Worm (Caenorhabditis elegans): ENCODE results near the gene Y32B12B.1.

The Y32B12B.1 gene

ce11 chrV:16539666-16540065 is 2.9 kb downstream of the Y32B12B.1 start:
- TF ChIP-seq M03D4.4 (tag; optimal IDR thresholded peaks at IDR 0.05) = no peak
- TF ChIP-seq nhr-76 (tag; optimal IDR thresholded peaks at IDR 0.05) = no peak
- TF ChIP-seq ztf-11 (tag; optimal IDR thresholded peaks at IDR 0.05) = no peak
- no peak for TF ChIP-seq lsy-2 (tag; optimal IDR thresholded peaks at IDR 0.05)

- TF ChIP-seq lsy-2 (tag; optimal IDR thresholded peaks at IDR 0.05) = no peak
- TF ChIP-seq ceh-39 (tag; optimal IDR thresholded peaks at IDR 0.05) = no peak
- TF ChIP-seq cnd-1 (tag; optimal IDR thresholded peaks at IDR 0.05) = no peak
- no peak for TF ChIP-seq ceh-43 (GFP tag; optimal IDR thresholded peaks at IDR 0.05)
- no peak for TF ChIP-seq mab-5 (tag; optimal IDR thresholded peaks at IDR 0.05)
- no peak for TF ChIP-seq zip-8 (tag; optimal IDR thresholded peaks at IDR 0.05)
- TF ChIP-seq ztf-11 (tag; optimal IDR thresholded peaks at IDR 0.05) = no peak
- TF ChIP-seq pha-4 (tag; optimal IDR thresholded peaks at IDR 0.05) = no peak
- TF ChIP-seq mls-2 (tag; optimal IDR thresholded peaks at IDR 0.05) = no peak
- TF ChIP-seq snpc-4 (tag; optimal IDR thresholded peaks at IDR 0.05) = no peak
- no peak for TF ChIP-seq nhr-76 (tag; optimal IDR thresholded peaks at IDR 0.05)
- no peak for TF ChIP-seq sptf-1 (tag; optimal IDR thresholded peaks at IDR 0.05)
- no peak for TF ChIP-seq ceh-83 (GFP tag; optimal IDR thresholded peaks at IDR 0.05)
- no peak for TF ChIP-seq hlh-1 (tag; optimal IDR thresholded peaks at IDR 0.05)
- no peak for TF ChIP-seq nhr-12 (tag; optimal IDR thresholded peaks at IDR 0.05)
- TF ChIP-seq elt-3 (tag; optimal IDR thresholded peaks at IDR 0.05) = no peak
- no peak for TF ChIP-seq unc-62 (GFP tag; optimal IDR thresholded peaks at IDR 0.05)
- TF ChIP-seq M03D4.4 (tag; optimal IDR thresholded peaks at IDR 0.05) = no peak
Observed at ce11 chrV:16540657-16541056, 3.9 kb downstream of the Y32B12B.1 start.

- TF ChIP-seq bed-3 (GFP tag; optimal IDR thresholded peaks at IDR 0.05) = no peak
Observed at ce11 chrV:16550680-16551079, 13.9 kb downstream of the Y32B12B.1 start, which contains the start of gene srbc-65. Gene srbc-65 (plus strand): TSS chrV:16550980.

- TF ChIP-seq M03D4.4 (tag; optimal IDR thresholded peaks at IDR 0.05) (peak; percentile 4), sptf-1 (tag; optimal IDR thresholded peaks at IDR 0.05) (peak; percentile 67), mls-2 (tag; optimal IDR thresholded peaks at IDR 0.05) (peak; percentile 13), ceh-83 (GFP tag; optimal IDR thresholded peaks at IDR 0.05) (peak; percentile 21), bed-3 (GFP tag; optimal IDR thresholded peaks at IDR 0.05) (peak; percentile 29), drap-1 (GFP tag; optimal IDR thresholded peaks at IDR 0.05) (peak; percentile 46), unc-39 (tag; optimal IDR thresholded peaks at IDR 0.05) (no peak), ceh-39 (tag; optimal IDR thresholded peaks at IDR 0.05) (no peak), lin-32 (GFP tag; optimal IDR thresholded peaks at IDR 0.05) (peak; percentile 64), nhr-2 (tag; optimal IDR thresholded peaks at IDR 0.05) (no peak), cnd-1 (tag; optimal IDR thresholded peaks at IDR 0.05) (peak; percentile 65), zip-8 (tag; optimal IDR thresholded peaks at IDR 0.05) (no peak), sem-2 (GFP tag; optimal IDR thresholded peaks at IDR 0.05) (peak; percentile 5)
Observed at ce11 chrV:16552929-16553328, 16.1 kb downstream of the Y32B12B.1 start, which contains the start of gene Y32B12B.4. Gene Y32B12B.4 (plus strand): TSS chrV:16553327.

- TF ChIP-seq hlh-1 (tag; optimal IDR thresholded peaks at IDR 0.05) (no peak), mep-1 (tag; optimal IDR thresholded peaks at IDR 0.05) (no peak), mls-2 (tag; optimal IDR thresholded peaks at IDR 0.05) (no peak), sem-2 (GFP tag; optimal IDR thresholded peaks at IDR 0.05) (no peak), drap-1 (GFP tag; optimal IDR thresholded peaks at IDR 0.05) (no peak), ztf-11 (tag; optimal IDR thresholded peaks at IDR 0.05) (no peak), nhr-28 (tag; optimal IDR thresholded peaks at IDR 0.05) (no peak), flh-1 (GFP tag; optimal IDR thresholded peaks at IDR 0.05) (no peak), bed-3 (GFP tag; optimal IDR thresholded peaks at IDR 0.05) (no peak), lin-32 (GFP tag; optimal IDR thresholded peaks at IDR 0.05) (no peak), unc-62 (GFP tag; optimal IDR thresholded peaks at IDR 0.05) (no peak), sptf-1 (tag; optimal IDR thresholded peaks at IDR 0.05) (no peak), ceh-43 (GFP tag; optimal IDR thresholded peaks at IDR 0.05) (no peak), lsy-2 (tag; optimal IDR thresholded peaks at IDR 0.05) (no peak), tbx-8 (GFP tag; optimal IDR thresholded peaks at IDR 0.05) (no peak)
Observed at ce11 chrV:16565639-16566038, 28.8 kb downstream of the Y32B12B.1 start, which contains the start of gene sru-45. Gene sru-45 (plus strand): TSS chrV:16565939.

ce11 chrV:16568056-16568455 is 31.3 kb downstream of the Y32B12B.1 start:
- TF ChIP-seq M03D4.4 (tag; optimal IDR thresholded peaks at IDR 0.05) (no peak), tbx-8 (GFP tag; optimal IDR thresholded peaks at IDR 0.05) (no peak), unc-120 (tag; optimal IDR thresholded peaks at IDR 0.05; ENCODE audit: poor library complexity, severe bottlenecking) (no peak), nhr-28 (tag; optimal IDR thresholded peaks at IDR 0.05) (no peak), hlh-1 (tag; optimal IDR thresholded peaks at IDR 0.05) (no peak), bed-3 (GFP tag; optimal IDR thresholded peaks at IDR 0.05) (no peak), nhr-12 (tag; optimal IDR thresholded peaks at IDR 0.05) (no peak), ceh-39 (tag; optimal IDR thresholded peaks at IDR 0.05) (no peak), zip-8 (tag; optimal IDR thresholded peaks at IDR 0.05) (no peak), ztf-11 (tag; optimal IDR thresholded peaks at IDR 0.05) (no peak), nhr-76 (tag; optimal IDR thresholded peaks at IDR 0.05) (no peak), mab-5 (tag; optimal IDR thresholded peaks at IDR 0.05) (no peak), lsy-2 (tag; optimal IDR thresholded peaks at IDR 0.05) (no peak), drap-1 (GFP tag; optimal IDR thresholded peaks at IDR 0.05) (no peak), ceh-83 (GFP tag; optimal IDR thresholded peaks at IDR 0.05) (no peak), unc-39 (tag; optimal IDR thresholded peaks at IDR 0.05) (no peak), sptf-1 (tag; optimal IDR thresholded peaks at IDR 0.05) (no peak)

Data from whole organism, mixed stage, embryonic.